Worm (Caenorhabditis elegans) whole organism, mixed stage, embryonic: ENCODE measurements around the gene msh-5.

Source experiments
- ceh-39 ChIP-seq: fragments of 150-350 bp; optimal IDR thresholded peaks from 2 replicates; lab custom pipeline; 2014; ENCODE audit warnings: missing biosample characterization, missing genetic modification characterization
- nhr-28 ChIP-seq: fragments of 150-350 bp; optimal IDR thresholded peaks from 2 replicates; lab custom pipeline; 2014; ENCODE audit warnings: missing biosample characterization, missing genetic modification characterization
- unc-39 ChIP-seq: fragments of 150-350 bp; optimal IDR thresholded peaks from 2 replicates; lab custom pipeline; 2014; ENCODE audit warnings: missing biosample characterization, missing genetic modification characterization

DNA sequence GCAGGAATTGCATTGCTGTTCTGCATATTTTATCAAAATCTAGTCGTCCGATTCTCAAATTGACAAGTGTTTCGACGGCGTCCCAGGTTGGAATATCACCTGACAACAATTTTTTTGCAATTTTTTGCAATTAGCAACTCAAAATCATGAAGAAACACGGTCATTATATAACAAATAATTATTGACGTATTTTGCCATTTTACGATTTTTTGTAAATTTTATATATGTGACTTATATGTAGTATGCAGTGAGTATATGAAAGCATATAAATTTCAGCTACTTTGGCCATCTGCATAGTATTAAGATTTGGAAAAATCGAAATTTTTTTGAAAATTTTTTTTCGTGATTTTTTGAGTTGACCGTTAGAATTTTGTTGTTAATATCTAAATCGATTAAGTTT, 25.7 kb downstream of the msh-5 start, which contains the start of gene F58D2.3:
- TF ChIP-seq unc-39 (tag; lab: Kevin White, UChicago) = no peak
- no peak for TF ChIP-seq nhr-28 (tag; lab: Kevin White, UChicago)
- TF ChIP-seq ceh-39 (tag; lab: Kevin White, UChicago) = no peak
